Worm (Caenorhabditis elegans) whole organism, L2 larva: ENCODE measurements around the gene T20B5.2.

Experiments
- F13H6.1 ChIP-seq: sonication (generic microtip); optimal IDR thresholded peaks from 2 replicates; lab custom pipeline; 2016; ENCODE audit warnings: missing genetic modification characterization, missing compliant biosample characterization
- R02D3.7 ChIP-seq: fragments of 150-350 bp; optimal IDR thresholded peaks from 2 replicates; lab custom pipeline; 2014; ENCODE audit warnings: missing biosample characterization, missing genetic modification characterization
- aly-2 ChIP-seq: fragments of 150-350 bp; optimal IDR thresholded peaks from 2 replicates; lab custom pipeline; 2014; ENCODE audit warnings: missing biosample characterization, missing genetic modification characterization
- ama-1 ChIP-seq: fragments of 150-350 bp; optimal IDR thresholded peaks from 2 replicates; lab custom pipeline; 2018; ENCODE audit warnings: inconsistent platforms
- blmp-1 ChIP-seq: sonication (generic microtip); optimal IDR thresholded peaks from 2 replicates; lab custom pipeline; 2017; ENCODE audit warnings: missing genetic modification characterization, mild to moderate bottlenecking, missing compliant biosample characterization, antibody characterized with exemption, moderate library complexity; ENCODE audit not compliant: insufficient read depth
- ceh-82 ChIP-seq: fragments of 150-350 bp; optimal IDR thresholded peaks from 2 replicates; lab custom pipeline; 2014; ENCODE audit warnings: missing biosample characterization, missing genetic modification characterization
- crh-2 ChIP-seq: sonication (generic microtip); optimal IDR thresholded peaks from 2 replicates; lab custom pipeline; 2017; ENCODE audit warnings: missing biosample characterization, missing genetic modification characterization
- dmd-4 ChIP-seq: sonication (generic microtip); optimal IDR thresholded peaks from 2 replicates; lab custom pipeline; 2017; ENCODE audit warnings: missing biosample characterization, missing genetic modification characterization
- egl-27 ChIP-seq: sonication (generic microtip); optimal IDR thresholded peaks from 3 replicates; lab custom pipeline; 2017; ENCODE audit warnings: missing biosample characterization, missing genetic modification reagents, missing genetic modification characterization
- elt-1 ChIP-seq: fragments of 150-350 bp; optimal IDR thresholded peaks from 2 replicates; lab custom pipeline; 2014; ENCODE audit warnings: missing biosample characterization, missing genetic modification characterization
- elt-3 ChIP-seq: sonication (generic microtip); optimal IDR thresholded peaks from 2 replicates; lab custom pipeline; 2017; ENCODE audit warnings: missing biosample characterization, missing genetic modification characterization
- fos-1 ChIP-seq: fragments of 150-350 bp; optimal IDR thresholded peaks from 2 replicates; lab custom pipeline; 2014; ENCODE audit warnings: missing biosample characterization, missing genetic modification characterization
- gmeb-1 ChIP-seq: fragments of 150-350 bp; optimal IDR thresholded peaks from 2 replicates; lab custom pipeline; 2014; ENCODE audit warnings: missing biosample characterization, missing genetic modification characterization
- lin-11 ChIP-seq: fragments of 150-350 bp; sonication (generic microtip); optimal IDR thresholded peaks from 2 replicates; lab custom pipeline; 2014; ENCODE audit warnings: missing biosample characterization, missing genetic modification characterization, inconsistent platforms, mixed read lengths
- lin-13 ChIP-seq: fragments of 150-350 bp; optimal IDR thresholded peaks from 2 replicates; lab custom pipeline; 2014; ENCODE audit warnings: missing biosample characterization, missing genetic modification reagents, missing genetic modification characterization
- lin-39 ChIP-seq: fragments of 150-350 bp; optimal IDR thresholded peaks from 2 replicates; lab custom pipeline; 2014; ENCODE audit warnings: missing biosample characterization, missing genetic modification reagents, missing genetic modification characterization
- lsy-2 ChIP-seq, 2 experiments: fragments of 150-350 bp in 1 of 2; sonication (generic microtip) in 1 of 2; optimal IDR thresholded peaks; 2 replicates each; lab custom pipeline; 2014 to 2017; ENCODE audit warnings: missing biosample characterization in 2 of 2, missing genetic modification characterization in 2 of 2
- mab-5 ChIP-seq: fragments of 150-350 bp; optimal IDR thresholded peaks from 2 replicates; lab custom pipeline; 2014; ENCODE audit warnings: missing biosample characterization, missing genetic modification characterization
- mbf-1 ChIP-seq: sonication (generic microtip); optimal IDR thresholded peaks from 2 replicates; lab custom pipeline; 2017; ENCODE audit warnings: missing biosample characterization, missing genetic modification characterization
- mdl-1 ChIP-seq, 2 experiments: fragments of 150-350 bp in 1 of 2; sonication (generic microtip) in 1 of 2; optimal IDR thresholded peaks; 2 replicates each; lab custom pipeline; 2017; ENCODE audit warnings: missing biosample characterization in 2 of 2, missing genetic modification characterization in 2 of 2
- nhr-10 ChIP-seq: sonication (generic microtip); optimal IDR thresholded peaks from 2 replicates; lab custom pipeline; 2017; ENCODE audit warnings: missing biosample characterization, missing genetic modification characterization
- nhr-11 ChIP-seq: fragments of 150-350 bp; optimal IDR thresholded peaks from 2 replicates; lab custom pipeline; 2014; ENCODE audit warnings: missing biosample characterization, missing genetic modification characterization
- nhr-129 ChIP-seq: fragments of 150-350 bp; optimal IDR thresholded peaks from 2 replicates; lab custom pipeline; 2014; ENCODE audit warnings: missing biosample characterization, missing genetic modification characterization
- nhr-21 ChIP-seq: fragments of 150-350 bp; optimal IDR thresholded peaks from 2 replicates; lab custom pipeline; 2014; ENCODE audit warnings: missing biosample characterization, missing genetic modification characterization
- nhr-23 ChIP-seq: fragments of 150-350 bp; optimal IDR thresholded peaks from 2 replicates; lab custom pipeline; 2014; ENCODE audit warnings: missing biosample characterization, missing genetic modification reagents, missing genetic modification characterization
- nhr-25 ChIP-seq: fragments of 150-350 bp; sonication (generic microtip); optimal IDR thresholded peaks from 3 replicates; lab custom pipeline; 2014; ENCODE audit warnings: missing biosample characterization, missing genetic modification characterization
- nhr-6 ChIP-seq: fragments of 150-350 bp; optimal IDR thresholded peaks from 2 replicates; lab custom pipeline; 2014; ENCODE audit warnings: missing biosample characterization, missing genetic modification characterization
- nhr-77 ChIP-seq: fragments of 150-350 bp; optimal IDR thresholded peaks from 2 replicates; lab custom pipeline; 2014; ENCODE audit warnings: missing biosample characterization, missing genetic modification characterization
- sma-3 ChIP-seq: sonication (generic microtip); optimal IDR thresholded peaks from 2 replicates; lab custom pipeline; 2016; ENCODE audit warnings: missing genetic modification reagents, missing genetic modification characterization, missing compliant biosample characterization
- sma-9 ChIP-seq, 2 experiments: fragments of 150-350 bp in 1 of 2; sonication (generic microtip) in 1 of 2; optimal IDR thresholded peaks; 2 replicates each; lab custom pipeline; 2014 to 2016; ENCODE audit warnings: missing genetic modification characterization in 2 of 2, mild to moderate bottlenecking in 1 of 2, missing biosample characterization in 1 of 2, missing compliant biosample characterization in 1 of 2, missing genetic modification reagents in 1 of 2, moderate library complexity in 1 of 2
- snpc-4 ChIP-seq: fragments of 150-350 bp; optimal IDR thresholded peaks from 2 replicates; lab custom pipeline; 2014; ENCODE audit warnings: missing biosample characterization, missing genetic modification characterization
- unc-55 ChIP-seq: fragments of 150-350 bp; sonication (generic microtip); optimal IDR thresholded peaks from 3 replicates; lab custom pipeline; 2014; ENCODE audit warnings: missing biosample characterization, missing genetic modification reagents, missing genetic modification characterization
- unc-62 ChIP-seq: fragments of 150-350 bp; optimal IDR thresholded peaks from 2 replicates; lab custom pipeline; 2014; ENCODE audit warnings: missing biosample characterization, missing genetic modification reagents, missing genetic modification characterization
- ztf-4 ChIP-seq: fragments of 150-350 bp; optimal IDR thresholded peaks from 2 replicates; lab custom pipeline; 2014; ENCODE audit warnings: missing biosample characterization, missing genetic modification characterization

T20B5.2 gene

DNA sequence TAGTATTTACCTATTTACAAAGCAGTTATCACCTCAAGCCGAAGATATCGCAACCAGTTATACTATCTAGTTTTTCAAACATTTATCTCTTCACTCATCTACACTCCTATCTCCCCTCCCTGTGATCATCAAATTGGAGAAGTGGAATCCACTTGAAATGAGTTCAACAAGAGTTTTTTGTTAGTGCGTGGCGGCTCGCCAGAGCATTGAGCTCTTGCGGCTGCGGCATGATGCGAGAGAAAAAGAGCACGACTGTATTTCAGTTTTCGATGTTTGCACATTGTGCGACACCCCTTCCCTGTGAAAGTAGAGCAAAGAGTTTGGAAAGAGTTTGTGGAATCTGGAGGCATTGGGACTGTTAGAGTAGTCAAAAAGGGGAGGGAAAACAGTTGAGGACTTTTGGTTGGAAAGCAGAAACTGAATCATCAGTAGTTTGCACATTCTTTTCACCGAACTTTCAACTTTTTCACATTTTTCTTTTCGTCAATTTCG, at the start of gene T20B5.2:
T20B5.2 (plus strand) TSS at position 442 of the 492 bp plus-strand sequence.
- TF ChIP-seq nhr-129 (tag; lab: Kevin White, UChicago) = peak; percentile 14
- no peak for TF ChIP-seq nhr-25 (tag; lab: Kevin White, UChicago)
- TF ChIP-seq F13H6.1 = peak; percentile 77
- TF ChIP-seq mdl-1 (tag; optimal IDR thresholded peaks at IDR 0.05; lab: Kevin White, UChicago) = no peak
- no peak for TF ChIP-seq snpc-4 (tag; lab: Kevin White, UChicago)
- TF ChIP-seq unc-62 (GFP tag; lab: Kevin White, UChicago) = no peak
- no peak for TF ChIP-seq sma-3
- TF ChIP-seq unc-55 (GFP tag; lab: Kevin White, UChicago) = no peak
- TF ChIP-seq nhr-6 (tag; lab: Kevin White, UChicago) = no peak
- TF ChIP-seq lin-11 (tag; lab: Kevin White, UChicago) = no peak

DNA sequence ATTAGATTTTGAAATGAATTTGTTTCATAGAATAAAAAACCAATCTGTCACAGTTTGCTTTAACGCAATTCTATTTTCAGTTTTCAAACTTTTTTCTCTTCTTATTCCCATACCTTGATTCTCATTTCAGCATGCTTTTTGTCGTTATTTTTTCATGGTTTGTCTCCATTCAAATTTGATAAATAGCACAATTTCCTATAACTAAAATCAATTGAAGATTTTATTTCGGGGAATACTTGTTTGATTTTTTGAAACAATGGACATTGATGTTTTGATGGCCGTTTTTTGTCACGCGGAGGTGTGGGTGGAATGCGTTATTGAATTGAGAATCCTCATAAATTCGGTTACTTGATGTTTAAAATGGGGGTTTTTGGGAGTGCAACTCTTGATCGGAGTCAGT, 47.9 kb upstream of the T20B5.2 start, which contains the start of gene B0416.11:
B0416.11 (minus strand) TSS at position 101 of the 400 bp plus-strand sequence.
- TF ChIP-seq ceh-82 (no peak), nhr-11 (no peak), R02D3.7 (tag; lab: Kevin White, UChicago) (no peak), nhr-77 (tag; lab: Kevin White, UChicago) (no peak), crh-2 (tag; lab: Kevin White, UChicago) (no peak), nhr-23 (tag; lab: Kevin White, UChicago) (no peak), egl-27 (no peak), blmp-1 (no peak), elt-1 (no peak), gmeb-1 (tag; lab: Kevin White, UChicago) (no peak), unc-62 (GFP tag; lab: Kevin White, UChicago) (no peak), F13H6.1 (no peak), lin-11 (tag; lab: Kevin White, UChicago) (no peak), nhr-21 (tag; lab: Kevin White, UChicago) (no peak), ama-1 (lab: Kevin White, UChicago) (no peak), nhr-6 (tag; lab: Kevin White, UChicago) (no peak)
- TF ChIP-seq, all 48 proteins: peak for 0

DNA sequence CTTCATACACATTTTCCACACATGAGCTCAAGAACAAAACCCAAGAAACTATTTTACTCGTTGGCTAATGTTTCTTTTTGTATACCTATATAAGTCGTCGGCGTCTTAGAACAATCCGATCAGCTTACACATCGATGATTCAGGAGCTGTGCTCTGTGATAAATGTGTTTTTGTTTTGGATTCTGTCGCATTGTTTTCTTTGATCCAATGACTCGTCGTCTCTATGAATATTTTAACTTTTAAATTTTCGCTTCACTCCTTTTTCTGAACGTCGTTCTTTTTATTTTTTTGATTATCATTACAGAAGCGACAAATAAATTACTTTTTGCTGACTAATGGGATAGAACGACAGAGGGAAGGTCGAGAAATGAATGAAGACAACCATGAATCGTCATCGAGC, 39.6 kb upstream of the T20B5.2 start, which contains the start of gene B0416.3:
B0416.3 (plus strand) TSS at position 301 of the 400 bp plus-strand sequence.
- TF ChIP-seq ztf-4 (tag; lab: Kevin White, UChicago) (no peak), lin-13 (GFP tag; lab: Kevin White, UChicago) (no peak), nhr-25 (tag; lab: Kevin White, UChicago) (no peak), lin-11 (tag; lab: Kevin White, UChicago) (no peak), crh-2 (tag; lab: Kevin White, UChicago) (no peak), nhr-10 (tag; lab: Kevin White, UChicago) (no peak), aly-2 (tag; lab: Kevin White, UChicago) (no peak), unc-55 (GFP tag; lab: Kevin White, UChicago) (no peak), lsy-2 (tag; optimal IDR thresholded peaks at IDR 0.05; lab: Kevin White, UChicago) (no peak), gmeb-1 (tag; lab: Kevin White, UChicago) (no peak), mab-5 (tag; lab: Kevin White, UChicago) (no peak), lin-39 (tag; lab: Kevin White, UChicago) (no peak), blmp-1 (no peak), mbf-1 (tag; lab: Kevin White, UChicago) (no peak), nhr-11 (no peak)
- TF ChIP-seq, all 48 proteins: peak for 0

DNA sequence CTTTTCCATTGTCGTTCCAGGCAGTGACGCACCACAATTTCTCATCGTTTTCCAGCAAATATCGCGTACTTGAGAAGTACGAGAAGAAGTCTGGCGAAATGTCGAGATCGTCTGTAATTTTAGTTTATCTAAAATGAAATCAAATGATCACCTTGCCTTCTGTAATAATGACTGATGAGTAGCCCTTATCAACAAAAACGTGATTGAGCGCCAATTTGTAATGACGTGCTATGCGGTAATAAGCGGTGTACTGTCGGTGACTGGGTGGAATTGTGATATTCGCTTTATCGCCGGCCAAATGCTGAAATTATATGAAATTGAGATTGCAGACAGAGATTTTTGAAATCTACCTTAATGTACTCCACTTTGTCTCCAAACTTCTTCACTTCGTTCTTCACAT, 35.5 kb upstream of the T20B5.2 start:
- TF ChIP-seq mbf-1 (tag; lab: Kevin White, UChicago) (no peak), unc-55 (GFP tag; lab: Kevin White, UChicago) (no peak), elt-3 (tag; lab: Kevin White, UChicago) (no peak), sma-9 (GFP tag; optimal IDR thresholded peaks at IDR 0.05; lab: Kevin White, UChicago) (peak; percentile 20), sma-9 (tag; optimal IDR thresholded peaks at IDR 0.05; lab: Kevin White, UChicago) (no peak), fos-1 (tag; lab: Kevin White, UChicago) (peak; percentile 89), dmd-4 (tag; lab: Kevin White, UChicago) (no peak)
- TF ChIP-seq, all 48 proteins: peak for 2
